Fruit fly (Drosophila melanogaster) whole organism: Measurements from ENCODE around the gene Hr78.

Source experiments
- CG8478 ChIP-seq: fragments of >200 bp; optimal IDR thresholded peaks from 2 replicates; lab custom pipeline; 2018; ENCODE audit warnings: inconsistent platforms
- Dll ChIP-seq: fragments of >200 bp; optimal IDR thresholded peaks from 2 replicates; lab custom pipeline; 2017
- EcR ChIP-seq, 2 experiments: fragments of >200 bp; optimal IDR thresholded peaks; 2 replicates each; lab custom pipeline; 2017; ENCODE audit warnings: missing biosample characterization in 2 of 2, missing genetic modification characterization in 2 of 2, missing genetic modification reagents in 2 of 2
- pan ChIP-seq: fragments of >200 bp; optimal IDR thresholded peaks from 2 replicates; lab custom pipeline; 2017
- psq ChIP-seq: fragments of >200 bp; optimal IDR thresholded peaks from 2 replicates; lab custom pipeline; 2017
- usp ChIP-seq: fragments of >200 bp; optimal IDR thresholded peaks from 2 replicates; lab custom pipeline; 2017; ENCODE audit warnings: missing biosample characterization, missing genetic modification characterization, mixed read lengths

- TF ChIP-seq Dll (peak; percentile 8), psq (lab: Kevin White, UChicago) (no peak), pan (lab: Kevin White, UChicago) (no peak), usp (GFP tag; lab: Kevin White, UChicago) (no peak), EcR (GFP tag; optimal IDR thresholded peaks at IDR 0.05; lab: Kevin White, UChicago) (no peak), CG8478 (peak; percentile 67)
These were observed 17.7 kb downstream of the Hr78 start for dm6 chr3L:21479636-21480035.
